Fruit fly (Drosophila melanogaster) whole organism, embryonic: Measurements from ENCODE around the gene Uba4.

Experiments used
- Ada2b ChIP-seq: fragments of 200-800 bp; sonication (Bioruptor generic); IDR thresholded peaks from 2 replicates; pipeline ENCODE4 v1.3.6; 2022; ENCODE audit warnings: missing biosample characterization, missing genetic modification characterization
- Atf3 ChIP-seq: fragments of 200-800 bp; sonication (Bioruptor generic); optimal IDR thresholded peaks from 3 replicates; lab custom pipeline; 2016; ENCODE audit warnings: missing biosample characterization, missing genetic modification characterization
- B-H1 ChIP-seq: fragments of 200-800 bp; sonication (Bioruptor generic); IDR thresholded peaks from 3 replicates; pipeline ENCODE4 v1.3.6; 2022; ENCODE audit warnings: missing biosample characterization, missing genetic modification characterization
- CG15073 ChIP-seq: fragments of 200-800 bp; sonication (Bioruptor generic); optimal IDR thresholded peaks from 2 replicates; lab custom pipeline; 2016; ENCODE audit warnings: missing biosample characterization, missing genetic modification characterization
- CG1529 ChIP-seq: fragments of 200-800 bp; sonication (Bioruptor generic); optimal IDR thresholded peaks from 3 replicates; lab custom pipeline; 2018; ENCODE audit warnings: missing biosample characterization, missing genetic modification characterization
- CG15514 ChIP-seq: fragments of 200-800 bp; sonication (Bioruptor generic); optimal IDR thresholded peaks from 3 replicates; lab custom pipeline; 2017; ENCODE audit warnings: missing biosample characterization, missing genetic modification characterization, mild to moderate bottlenecking, moderate library complexity, missing genetic modification reagents
- CG17359 ChIP-seq: fragments of 200-800 bp; sonication (Bioruptor generic); optimal IDR thresholded peaks from 3 replicates; lab custom pipeline; 2018; ENCODE audit warnings: missing biosample characterization, mild to moderate bottlenecking, missing genetic modification characterization, moderate library complexity
- CG17612 ChIP-seq: fragments of 200-800 bp; sonication (Bioruptor generic); IDR thresholded peaks from 2 replicates; pipeline ENCODE4 v1.3.6; 2022; ENCODE audit warnings: missing biosample characterization, missing genetic modification characterization
- CG1792 ChIP-seq: fragments of 200-800 bp; sonication (Bioruptor generic); optimal IDR thresholded peaks from 2 replicates; lab custom pipeline; 2016; ENCODE audit warnings: missing biosample characterization, missing genetic modification characterization
- CG2202 ChIP-seq: fragments of 200-800 bp; sonication (Bioruptor generic); optimal IDR thresholded peaks from 2 replicates; lab custom pipeline; 2018; ENCODE audit warnings: missing biosample characterization, mild to moderate bottlenecking, missing genetic modification characterization
- CG2712 ChIP-seq: fragments of 200-800 bp; optimal IDR thresholded peaks from 3 replicates; lab custom pipeline; 2019; ENCODE audit warnings: missing biosample characterization, mild to moderate bottlenecking, missing genetic modification characterization, moderate library complexity
- CG2875 ChIP-seq: fragments of 200-800 bp; sonication (Bioruptor generic); optimal IDR thresholded peaks from 2 replicates; lab custom pipeline; 2017; ENCODE audit warnings: missing biosample characterization, mild to moderate bottlenecking, missing genetic modification characterization, missing genetic modification reagents
- CG30431 ChIP-seq: fragments of 200-800 bp; sonication (Bioruptor generic); optimal IDR thresholded peaks from 2 replicates; lab custom pipeline; 2017; ENCODE audit warnings: missing biosample characterization, missing genetic modification characterization
- CG3065 ChIP-seq: fragments of 200-800 bp; sonication (Bioruptor generic); optimal IDR thresholded peaks from 2 replicates; lab custom pipeline; 2016; ENCODE audit warnings: missing biosample characterization, missing genetic modification characterization
- CG3407 ChIP-seq: fragments of 200-800 bp; sonication (Bioruptor generic); optimal IDR thresholded peaks from 2 replicates; lab custom pipeline; 2018; ENCODE audit warnings: missing biosample characterization, mild to moderate bottlenecking, missing genetic modification characterization
- CG42726 ChIP-seq: fragments of 200-800 bp; sonication (Bioruptor generic); IDR thresholded peaks from 2 replicates; pipeline ENCODE4 v1.3.6; 2022; ENCODE audit warnings: missing biosample characterization, missing genetic modification characterization; ENCODE audit not compliant: partially characterized antibody
- CG4404 ChIP-seq: fragments of 200-800 bp; sonication (Bioruptor generic); IDR thresholded peaks from 2 replicates; pipeline ENCODE4 v1.3.6; 2022; ENCODE audit warnings: missing biosample characterization, missing genetic modification characterization
- CG5953 ChIP-seq: fragments of 200-800 bp; sonication (Bioruptor generic); IDR thresholded peaks from 2 replicates; pipeline ENCODE4 v1.3.6; 2022; ENCODE audit warnings: missing biosample characterization, missing genetic modification characterization
- CG6683 ChIP-seq: fragments of 200-800 bp; sonication (Bioruptor generic); optimal IDR thresholded peaks from 2 replicates; lab custom pipeline; 2017; ENCODE audit warnings: missing biosample characterization, mild to moderate bottlenecking, missing genetic modification characterization, missing genetic modification reagents
- CG7745 ChIP-seq: fragments of 200-800 bp; sonication (Bioruptor generic); optimal IDR thresholded peaks from 2 replicates; lab custom pipeline; 2018; ENCODE audit warnings: missing biosample characterization, mild to moderate bottlenecking, missing genetic modification characterization, moderate library complexity
- CG7963 ChIP-seq: fragments of 200-800 bp; sonication (Bioruptor generic); IDR thresholded peaks from 3 replicates; pipeline ENCODE4 v1.3.6; 2022; ENCODE audit warnings: missing biosample characterization, missing genetic modification characterization; ENCODE audit not compliant: partially characterized antibody
- CG8388 ChIP-seq: fragments of 200-800 bp; sonication (Bioruptor generic); optimal IDR thresholded peaks from 2 replicates; lab custom pipeline; 2019; ENCODE audit warnings: missing biosample characterization, mild to moderate bottlenecking, missing genetic modification characterization, moderate library complexity
- Dek ChIP-seq: fragments of 200-800 bp; sonication (Bioruptor generic); optimal IDR thresholded peaks from 3 replicates; lab custom pipeline; 2019; ENCODE audit warnings: missing biosample characterization, mild to moderate bottlenecking, missing genetic modification characterization, moderate library complexity
- Drgx ChIP-seq: fragments of 200-800 bp; sonication (Bioruptor generic); IDR thresholded peaks from 2 replicates; pipeline ENCODE4 v1.3.6; 2022; ENCODE audit warnings: missing biosample characterization, missing genetic modification characterization
- Gug ChIP-seq: fragments of 200-800 bp; sonication (Bioruptor generic); IDR thresholded peaks from 4 replicates; pipeline ENCODE4 v1.3.6; 2022; ENCODE audit warnings: missing biosample characterization, missing genetic modification characterization
- HLH54F ChIP-seq: fragments of 200-800 bp; sonication (Bioruptor generic); optimal IDR thresholded peaks from 3 replicates; lab custom pipeline; 2016; ENCODE audit warnings: missing biosample characterization, missing genetic modification characterization
- Hr39 ChIP-seq: fragments of >200 bp; optimal IDR thresholded peaks from 2 replicates; lab custom pipeline; 2017
- Kr ChIP-seq: fragments of 200-800 bp; sonication (Bioruptor generic); optimal IDR thresholded peaks from 2 replicates; lab custom pipeline; 2017; ENCODE audit warnings: missing biosample characterization, mild to moderate bottlenecking, missing genetic modification characterization
- Max ChIP-seq: fragments of 200-800 bp; sonication (Bioruptor generic); optimal IDR thresholded peaks from 2 replicates; lab custom pipeline; 2016; ENCODE audit warnings: missing biosample characterization, mild to moderate bottlenecking, missing genetic modification characterization
- Nf-YB ChIP-seq: fragments of 200-800 bp; sonication (Bioruptor generic); optimal IDR thresholded peaks from 3 replicates; lab custom pipeline; 2019; ENCODE audit warnings: missing biosample characterization, mild to moderate bottlenecking, missing genetic modification characterization, moderate library complexity
- Optix ChIP-seq: fragments of 200-800 bp; sonication (Bioruptor generic); IDR thresholded peaks from 3 replicates; pipeline ENCODE4 v1.3.6; 2022; ENCODE audit warnings: missing biosample characterization, missing genetic modification characterization
- Spps ChIP-seq: fragments of 200-800 bp; sonication (Bioruptor generic); optimal IDR thresholded peaks from 2 replicates; lab custom pipeline; 2018; ENCODE audit warnings: missing biosample characterization, mild to moderate bottlenecking, missing genetic modification characterization
- Sry-β ChIP-seq: fragments of 200-800 bp; sonication (Bioruptor generic); optimal IDR thresholded peaks from 2 replicates; lab custom pipeline; 2018; ENCODE audit warnings: missing biosample characterization, mild to moderate bottlenecking, missing genetic modification characterization, moderate library complexity
- chif ChIP-seq, 2 experiments: fragments of 200-800 bp; sonication (Bioruptor generic); optimal IDR thresholded peaks; 3 replicates each; lab custom pipeline; 2016; ENCODE audit warnings: missing biosample characterization in 2 of 2, missing genetic modification characterization in 2 of 2
- crol ChIP-seq: fragments of 200-800 bp; sonication (Bioruptor generic); IDR thresholded peaks from 2 replicates; pipeline ENCODE4 v1.3.6; 2022; ENCODE audit warnings: missing biosample characterization, missing genetic modification characterization
- dan ChIP-seq: fragments of 200-800 bp; sonication (Bioruptor generic); IDR thresholded peaks from 2 replicates; pipeline ENCODE4 v1.3.6; 2022; ENCODE audit warnings: missing biosample characterization, missing genetic modification characterization
- en ChIP-seq: fragments of 200-800 bp; sonication (Bioruptor generic); optimal IDR thresholded peaks from 2 replicates; lab custom pipeline; 2016; ENCODE audit warnings: missing biosample characterization, missing genetic modification characterization
- eve ChIP-seq, 2 experiments: fragments of >200 bp; optimal IDR thresholded peaks; 2 replicates each; lab custom pipeline; 2017; ENCODE audit warnings: missing biosample characterization in 2 of 2, missing genetic modification characterization in 2 of 2
- kay ChIP-seq: fragments of 200-800 bp; sonication (Bioruptor generic); optimal IDR thresholded peaks from 2 replicates; lab custom pipeline; 2016; ENCODE audit warnings: missing biosample characterization, missing genetic modification characterization
- knrl ChIP-seq: fragments of 200-800 bp; sonication (Bioruptor generic); IDR thresholded peaks from 3 replicates; pipeline ENCODE4 v1.3.6; 2022; ENCODE audit warnings: missing biosample characterization, missing genetic modification characterization; ENCODE audit not compliant: partially characterized antibody
- lbe ChIP-seq: fragments of 200-800 bp; sonication (Bioruptor generic); optimal IDR thresholded peaks from 2 replicates; lab custom pipeline; 2016; ENCODE audit warnings: missing biosample characterization, mild to moderate bottlenecking, missing genetic modification characterization
- lmd ChIP-seq: fragments of 200-800 bp; sonication (Bioruptor generic); IDR thresholded peaks from 2 replicates; pipeline ENCODE4 v1.3.6; 2022; ENCODE audit warnings: missing biosample characterization, missing genetic modification characterization
- peb ChIP-seq: fragments of 200-800 bp; sonication (Bioruptor generic); IDR thresholded peaks from 2 replicates; pipeline ENCODE4 v1.3.6; 2022; ENCODE audit warnings: missing biosample characterization, missing genetic modification characterization
- repo ChIP-seq: fragments of 200-800 bp; sonication (Bioruptor generic); optimal IDR thresholded peaks from 2 replicates; lab custom pipeline; 2016; ENCODE audit warnings: missing biosample characterization, missing genetic modification characterization
- run ChIP-seq: fragments of 200-800 bp; sonication (Bioruptor generic); optimal IDR thresholded peaks from 3 replicates; lab custom pipeline; 2018; ENCODE audit warnings: missing biosample characterization, mild to moderate bottlenecking, missing genetic modification characterization
- sens-2 ChIP-seq: fragments of 200-800 bp; sonication (Bioruptor generic); IDR thresholded peaks from 2 replicates; pipeline ENCODE4 v1.3.6; 2022; ENCODE audit warnings: missing biosample characterization, missing genetic modification characterization
- slou ChIP-seq: fragments of 200-800 bp; sonication (Bioruptor generic); optimal IDR thresholded peaks from 3 replicates; lab custom pipeline; 2016; ENCODE audit warnings: missing biosample characterization, missing genetic modification characterization
- so ChIP-seq: fragments of 200-800 bp; sonication (Bioruptor generic); IDR thresholded peaks from 3 replicates; pipeline ENCODE4 v1.3.6; 2022; ENCODE audit warnings: missing biosample characterization, missing genetic modification characterization
- stc ChIP-seq: fragments of 200-800 bp; sonication (Bioruptor generic); IDR thresholded peaks from 2 replicates; pipeline ENCODE4 v1.3.6; 2022; ENCODE audit warnings: missing biosample characterization, missing genetic modification characterization
- sug ChIP-seq: fragments of 200-800 bp; optimal IDR thresholded peaks from 2 replicates; lab custom pipeline; 2019; ENCODE audit warnings: missing biosample characterization, mild to moderate bottlenecking, missing genetic modification characterization, moderate library complexity
- tgo ChIP-seq: fragments of 200-800 bp; sonication (Bioruptor generic); IDR thresholded peaks from 3 replicates; pipeline ENCODE4 v1.3.6; 2022; ENCODE audit warnings: missing biosample characterization, missing genetic modification characterization
- tio ChIP-seq: fragments of 200-800 bp; sonication (Bioruptor generic); optimal IDR thresholded peaks from 2 replicates; lab custom pipeline; 2017; ENCODE audit warnings: missing biosample characterization, missing genetic modification characterization, inconsistent platforms
- tx ChIP-seq: fragments of 200-800 bp; sonication (Bioruptor generic); optimal IDR thresholded peaks from 2 replicates; lab custom pipeline; 2016; ENCODE audit warnings: missing biosample characterization, missing genetic modification characterization

Gene Uba4

dm6 chr2L:8511723-8512122 lies 5.5 kb upstream of the Uba4 start, which contains the start of gene CG13096 (continued):
- TF ChIP-seq sug (no peak), tio (GFP tag; lab: Kevin White, UChicago) (no peak), CG1792 (GFP tag; lab: Kevin White, UChicago) (no peak), repo (GFP tag; lab: Kevin White, UChicago) (no peak), knrl (peak; percentile 98), CG15073 (GFP tag; lab: Kevin White, UChicago) (no peak), CG17612 (no peak), CG5953 (GFP tag; lab: Robert Waterston, UW) (no peak), Dek (tag; lab: Kevin White, UChicago) (peak; percentile 52), CG15514 (peak; percentile 91), run (no peak), eve (GFP tag; optimal IDR thresholded peaks at IDR 0.05; lab: Kevin White, UChicago) (no peak), lmd (no peak), lbe (GFP tag; lab: Kevin White, UChicago) (no peak), tx (no peak), B-H1 (GFP tag; lab: Robert Waterston, UW) (no peak), Gug (GFP tag; lab: Robert Waterston, UW) (peak; percentile 9; the same call in 1 of the 4 replicates), CG4404 (GFP tag; lab: Robert Waterston, UW) (no peak), tgo (GFP tag; lab: Robert Waterston, UW) (no peak), Max (GFP tag; lab: Kevin White, UChicago) (peak; percentile 96), so (no peak), Hr39 (lab: Kevin White, UChicago) (no peak), kay (no peak), CG2875 (GFP tag; lab: Kevin White, UChicago) (no peak), CG42726 (GFP tag; lab: Robert Waterston, UW) (peak; percentile 98), chif (GFP tag; optimal IDR thresholded peaks at IDR 0.05; lab: Kevin White, UChicago) (no peak), slou (GFP tag; lab: Kevin White, UChicago) (no peak), CG7963 (GFP tag; lab: Robert Waterston, UW) (peak; percentile 97), Ada2b (GFP tag; lab: Robert Waterston, UW) (no peak), Atf3 (GFP tag; lab: Kevin White, UChicago) (no peak), en (GFP tag; lab: Kevin White, UChicago) (no peak), Spps (no peak), CG2712 (tag; lab: Kevin White, UChicago) (peak; percentile 65), Sry-β (GFP tag; lab: Kevin White, UChicago) (no peak), Drgx (GFP tag; lab: Robert Waterston, UW) (no peak), HLH54F (GFP tag; lab: Kevin White, UChicago) (no peak), Kr (GFP tag; lab: Kevin White, UChicago) (no peak), CG8388 (GFP tag; lab: Kevin White, UChicago) (no peak), CG2202 (tag; lab: Kevin White, UChicago) (no peak), stc (GFP tag; lab: Robert Waterston, UW) (no peak), CG1529 (GFP tag; lab: Kevin White, UChicago) (no peak), CG30431 (no peak), CG3065 (GFP tag; lab: Kevin White, UChicago) (no peak), CG7745 (tag; lab: Kevin White, UChicago) (no peak), dan (GFP tag; lab: Robert Waterston, UW) (no peak), peb (no peak), sens-2 (GFP tag; lab: Robert Waterston, UW) (no peak), CG6683 (GFP tag; lab: Kevin White, UChicago) (no peak), crol (GFP tag; lab: Robert Waterston, UW) (no peak), CG17359 (no peak), Nf-YB (GFP tag; lab: Kevin White, UChicago) (peak; percentile 60), CG3407 (GFP tag; lab: Kevin White, UChicago) (no peak), Optix (GFP tag; lab: Robert Waterston, UW) (no peak)
